Fruit fly (Drosophila melanogaster) whole organism, prepupa: Measurements from ENCODE around the gene CG14711.

ENCODE experiments used
- CG10669 ChIP-seq: fragments of 200-800 bp; sonication (Bioruptor generic); optimal IDR thresholded peaks from 3 replicates; lab custom pipeline; 2018; ENCODE audit warnings: missing biosample characterization, mild to moderate bottlenecking, missing genetic modification characterization, moderate library complexity
- CG11294 ChIP-seq: fragments of 200-800 bp; sonication (Bioruptor generic); IDR thresholded peaks from 2 replicates; pipeline ENCODE4 v1.3.6; 2022; ENCODE audit warnings: missing biosample characterization, missing genetic modification characterization
- CG11762 ChIP-seq: fragments of 200-800 bp; sonication (Bioruptor generic); optimal IDR thresholded peaks from 3 replicates; lab custom pipeline; 2016; ENCODE audit warnings: missing biosample characterization, missing genetic modification characterization; ENCODE audit not compliant: insufficient read depth
- CG11902 ChIP-seq: fragments of 200-800 bp; sonication (Bioruptor generic); optimal IDR thresholded peaks from 3 replicates; lab custom pipeline; 2016; ENCODE audit warnings: missing biosample characterization, missing genetic modification characterization
- CG15336 ChIP-seq: fragments of 200-800 bp; sonication (Bioruptor generic); IDR thresholded peaks from 2 replicates; pipeline ENCODE4 v1.3.6; 2022; ENCODE audit warnings: missing biosample characterization, missing genetic modification characterization
- CG1621 ChIP-seq: fragments of 200-800 bp; sonication (Bioruptor generic); optimal IDR thresholded peaks from 3 replicates; lab custom pipeline; 2018; ENCODE audit warnings: missing biosample characterization, mild to moderate bottlenecking, missing genetic modification characterization
- CG16779 ChIP-seq: fragments of 200-800 bp; sonication (Bioruptor generic); optimal IDR thresholded peaks from 3 replicates; lab custom pipeline; 2017; ENCODE audit warnings: missing biosample characterization, mild to moderate bottlenecking, missing genetic modification characterization
- CG3032 ChIP-seq: fragments of 200-800 bp; optimal IDR thresholded peaks from 2 replicates; lab custom pipeline; 2019; ENCODE audit warnings: missing biosample characterization, mild to moderate bottlenecking, missing genetic modification characterization, moderate library complexity
- CG34406 ChIP-seq: fragments of 200-800 bp; sonication (Bioruptor generic); optimal IDR thresholded peaks from 3 replicates; lab custom pipeline; 2016; ENCODE audit warnings: missing biosample characterization, missing genetic modification characterization
- CG6163 ChIP-seq: fragments of 200-800 bp; sonication (Bioruptor generic); IDR thresholded peaks from 3 replicates; pipeline ENCODE4 v1.3.6; 2022; ENCODE audit warnings: missing biosample characterization, missing genetic modification characterization
- CG6276 ChIP-seq: fragments of 200-800 bp; sonication (Bioruptor generic); optimal IDR thresholded peaks from 2 replicates; lab custom pipeline; 2017; ENCODE audit warnings: missing biosample characterization, mild to moderate bottlenecking, missing genetic modification characterization
- CG6808 ChIP-seq: fragments of 200-800 bp; sonication (Bioruptor generic); optimal IDR thresholded peaks from 3 replicates; lab custom pipeline; 2017; ENCODE audit warnings: missing biosample characterization, missing genetic modification characterization, mild to moderate bottlenecking, moderate library complexity, missing genetic modification reagents
- CG8119 ChIP-seq: fragments of 200-800 bp; sonication (Bioruptor generic); IDR thresholded peaks from 3 replicates; pipeline ENCODE4 v1.3.6; 2022; ENCODE audit warnings: missing biosample characterization, missing genetic modification characterization
- CG8319 ChIP-seq: fragments of 200-800 bp; sonication (Bioruptor generic); optimal IDR thresholded peaks from 3 replicates; lab custom pipeline; 2016; ENCODE audit warnings: missing biosample characterization, missing genetic modification characterization
- CG8632 ChIP-seq: fragments of 200-800 bp; sonication (Bioruptor generic); optimal IDR thresholded peaks from 3 replicates; lab custom pipeline; 2016; ENCODE audit warnings: missing biosample characterization, missing genetic modification characterization
- Eip75B ChIP-seq: fragments of 200-800 bp; sonication (Bioruptor generic); optimal IDR thresholded peaks from 3 replicates; lab custom pipeline; 2016; ENCODE audit warnings: missing biosample characterization, missing genetic modification characterization
- Eip78C ChIP-seq: fragments of 200-800 bp; sonication (Bioruptor generic); peaks from one replicate; lab custom pipeline; 2016; ENCODE audit warnings: missing biosample characterization, missing genetic modification characterization
- Eip93F ChIP-seq: fragments of 200-800 bp; sonication (Bioruptor generic); optimal IDR thresholded peaks from 2 replicates; lab custom pipeline; 2016; ENCODE audit warnings: missing biosample characterization, mild to moderate bottlenecking, missing genetic modification characterization
- Ets96B ChIP-seq: fragments of 200-800 bp; optimal IDR thresholded peaks from 2 replicates; lab custom pipeline; 2019; ENCODE audit warnings: missing biosample characterization, mild to moderate bottlenecking, missing genetic modification characterization, moderate library complexity
- Gug ChIP-seq: fragments of 200-800 bp; sonication (Bioruptor generic); IDR thresholded peaks from 2 replicates; pipeline ENCODE4 v1.3.6; 2022; ENCODE audit warnings: missing biosample characterization, missing genetic modification characterization
- Hr38 ChIP-seq: sonication (Bioruptor generic); optimal IDR thresholded peaks from 2 replicates; lab custom pipeline; 2016; ENCODE audit warnings: missing biosample characterization, missing genetic modification characterization
- Hr39 ChIP-seq: fragments of 200-800 bp; sonication (Bioruptor generic); optimal IDR thresholded peaks from 2 replicates; lab custom pipeline; 2016; ENCODE audit warnings: missing biosample characterization, missing genetic modification characterization
- Lpt ChIP-seq: fragments of 200-800 bp; sonication (Bioruptor generic); optimal IDR thresholded peaks from 3 replicates; lab custom pipeline; 2016; ENCODE audit warnings: missing biosample characterization, missing genetic modification characterization
- Met ChIP-seq: fragments of 200-800 bp; sonication (Bioruptor generic); optimal IDR thresholded peaks from 3 replicates; lab custom pipeline; 2016; ENCODE audit warnings: missing biosample characterization, missing genetic modification characterization
- Sox102F ChIP-seq: fragments of 200-800 bp; sonication (Bioruptor generic); optimal IDR thresholded peaks from 2 replicates; lab custom pipeline; 2016; ENCODE audit warnings: missing biosample characterization, mild to moderate bottlenecking, missing genetic modification characterization
- Sox14 ChIP-seq: fragments of 200-800 bp; sonication (Bioruptor generic); optimal IDR thresholded peaks from 3 replicates; lab custom pipeline; 2016; ENCODE audit warnings: missing biosample characterization, missing genetic modification characterization
- acj6 ChIP-seq: fragments of 200-800 bp; sonication (Bioruptor generic); optimal IDR thresholded peaks from 3 replicates; lab custom pipeline; 2016; ENCODE audit warnings: missing biosample characterization, missing genetic modification characterization
- dac ChIP-seq: fragments of 200-800 bp; sonication (Bioruptor generic); optimal IDR thresholded peaks from 2 replicates; lab custom pipeline; 2017; ENCODE audit warnings: missing biosample characterization, mild to moderate bottlenecking, missing genetic modification characterization
- dsx ChIP-seq: fragments of 200-800 bp; optimal IDR thresholded peaks from 3 replicates; lab custom pipeline; 2019; ENCODE audit warnings: missing biosample characterization, mild to moderate bottlenecking, missing genetic modification characterization, moderate library complexity; ENCODE audit not compliant: poor library complexity, severe bottlenecking
- eg ChIP-seq: fragments of 200-800 bp; sonication (Bioruptor generic); IDR thresholded peaks from 3 replicates; pipeline ENCODE4 v1.3.6; 2022; ENCODE audit warnings: missing biosample characterization, missing genetic modification characterization
- fd59A ChIP-seq: fragments of 200-800 bp; sonication (Bioruptor generic); optimal IDR thresholded peaks from 2 replicates; lab custom pipeline; 2017; ENCODE audit warnings: missing biosample characterization, mild to moderate bottlenecking, missing genetic modification characterization, missing genetic modification reagents
- fd85E ChIP-seq: fragments of 200-800 bp; sonication (Bioruptor generic); optimal IDR thresholded peaks from 3 replicates; lab custom pipeline; 2016; ENCODE audit warnings: missing biosample characterization, missing genetic modification characterization
- lz ChIP-seq: fragments of 200-800 bp; sonication (Bioruptor generic); optimal IDR thresholded peaks from 3 replicates; lab custom pipeline; 2016; ENCODE audit warnings: missing biosample characterization, missing genetic modification characterization
- net ChIP-seq: fragments of 200-800 bp; sonication (Bioruptor generic); optimal IDR thresholded peaks from 3 replicates; lab custom pipeline; 2016; ENCODE audit warnings: missing biosample characterization, missing genetic modification characterization
- pdm3 ChIP-seq: fragments of 200-800 bp; sonication (Bioruptor generic); optimal IDR thresholded peaks from 3 replicates; lab custom pipeline; 2016; ENCODE audit warnings: missing biosample characterization, missing genetic modification characterization
- ss ChIP-seq, 2 experiments: fragments of 200-800 bp; sonication (Bioruptor generic); optimal IDR thresholded peaks; 2 replicates in 1 of 2; 3 replicates in 1 of 2; lab custom pipeline; 2017 to 2018; ENCODE audit warnings: mild to moderate bottlenecking in 2 of 2, missing biosample characterization in 2 of 2, missing genetic modification characterization in 2 of 2, moderate library complexity in 1 of 2
- svp ChIP-seq: fragments of 200-800 bp; sonication (Bioruptor generic); peaks from one replicate; lab custom pipeline; 2016; ENCODE audit warnings: missing biosample characterization, missing genetic modification characterization
- topi ChIP-seq: fragments of 200-800 bp; sonication (Bioruptor generic); optimal IDR thresholded peaks from 3 replicates; lab custom pipeline; 2016; ENCODE audit warnings: missing biosample characterization, missing genetic modification characterization
- vri ChIP-seq: fragments of 200-800 bp; sonication (Bioruptor generic); optimal IDR thresholded peaks from 3 replicates; lab custom pipeline; 2016; ENCODE audit warnings: missing biosample characterization, mild to moderate bottlenecking, missing genetic modification characterization

The CG14711 gene

dm6 chr3R:11617363-11617762, 5.8 kb upstream of the CG14711 start (continued):
- TF ChIP-seq Eip75B: peak; percentile 29
- TF ChIP-seq Met (GFP tag; lab: Kevin White, UChicago): no peak
- TF ChIP-seq Sox14: peak; percentile 44
- TF ChIP-seq Sox102F: no peak
- TF ChIP-seq dsx (GFP tag; lab: Kevin White, UChicago): no peak
- TF ChIP-seq CG10669 (GFP tag; lab: Kevin White, UChicago): peak; percentile 19
- TF ChIP-seq acj6 (GFP tag; lab: Kevin White, UChicago): peak; percentile 15
- TF ChIP-seq CG11902 (GFP tag; lab: Kevin White, UChicago): no peak
- TF ChIP-seq Lpt (GFP tag; lab: Kevin White, UChicago): no peak
- peak; percentile 31; the same call in 1 of the 3 replicates for TF ChIP-seq CG6163 (GFP tag; lab: Robert Waterston, UW)
- no peak for TF ChIP-seq CG16779 (tag; lab: Kevin White, UChicago)
- no peak for TF ChIP-seq dac (GFP tag; lab: Kevin White, UChicago)
- TF ChIP-seq CG3032 (tag; lab: Kevin White, UChicago): peak; percentile 15
- no peak for TF ChIP-seq CG34406 (GFP tag; lab: Kevin White, UChicago)
- TF ChIP-seq Eip93F (GFP tag; lab: Kevin White, UChicago): no peak
- TF ChIP-seq Hr38 (GFP tag; lab: Kevin White, UChicago): no peak
- peak; percentile 10 for TF ChIP-seq CG1621 (tag; lab: Kevin White, UChicago)
- peak; percentile 7 for TF ChIP-seq CG6808 (GFP tag; lab: Kevin White, UChicago)
- peak; percentile 52 for TF ChIP-seq CG15336 (GFP tag; lab: Robert Waterston, UW)
- no peak for TF ChIP-seq vri (GFP tag; lab: Kevin White, UChicago)
- peak; percentile 38 for TF ChIP-seq pdm3 (GFP tag; lab: Kevin White, UChicago)
- TF ChIP-seq, all 60 proteins: peak for 25

dm6 chr3R:11617849-11618248, 5.3 kb upstream of the CG14711 start:
- no peak for TF ChIP-seq Hr39 (GFP tag; lab: Kevin White, UChicago)
- TF ChIP-seq CG15336 (GFP tag; lab: Robert Waterston, UW): peak; percentile 11; the same call in 1 of the 2 replicates
- no peak for TF ChIP-seq CG10669 (GFP tag; lab: Kevin White, UChicago)
- TF ChIP-seq CG3032 (tag; lab: Kevin White, UChicago): no peak
- no peak for TF ChIP-seq Sox102F
- TF ChIP-seq CG11902 (GFP tag; lab: Kevin White, UChicago): no peak
- no peak for TF ChIP-seq dac (GFP tag; lab: Kevin White, UChicago)
- TF ChIP-seq CG8119 (GFP tag; lab: Robert Waterston, UW): no peak
- TF ChIP-seq topi: no peak
- TF ChIP-seq net (GFP tag; lab: Kevin White, UChicago): no peak
- no peak for TF ChIP-seq CG11762 (GFP tag; lab: Kevin White, UChicago)
- no peak for TF ChIP-seq CG8632 (GFP tag; lab: Kevin White, UChicago)
- no peak for TF ChIP-seq fd59A (GFP tag; lab: Kevin White, UChicago)
- TF ChIP-seq CG11294: no peak
- no peak for TF ChIP-seq CG16779 (tag; lab: Kevin White, UChicago)
- no peak for TF ChIP-seq CG8319 (GFP tag; lab: Kevin White, UChicago)
- TF ChIP-seq fd85E: no peak
- TF ChIP-seq lz (GFP tag; lab: Kevin White, UChicago): no peak
- no peak for TF ChIP-seq svp
- no peak for TF ChIP-seq Ets96B (tag; lab: Kevin White, UChicago)
- peak; percentile 4 for TF ChIP-seq Eip78C (GFP tag; lab: Kevin White, UChicago)
- TF ChIP-seq Gug (GFP tag; lab: Robert Waterston, UW): no peak
- peak; percentile 10 for TF ChIP-seq CG6276 (GFP tag; lab: Kevin White, UChicago)
- peak in 1 of 2 experiments; percentile 84 for TF ChIP-seq ss (GFP tag; optimal IDR thresholded peaks at IDR 0.05; lab: Kevin White, UChicago)
- peak; percentile 51; the same call in 2 of the 3 replicates for TF ChIP-seq eg
- TF ChIP-seq, all 60 proteins: peak for 5
